Worm (Caenorhabditis elegans) whole organism, young adult: Measurements from ENCODE around the gene F14H8.2.

Experiments used
- B0336.3 ChIP-seq: fragments of 200-800 bp; sonication (Bioruptor generic); IDR thresholded peaks from 2 replicates; pipeline ENCODE4 v1.3.6; 2022; ENCODE audit warnings: missing genetic modification characterization, missing compliant biosample characterization
- Y56A3A.18 ChIP-seq: fragments of 200-800 bp; sonication (Bioruptor generic); IDR thresholded peaks from 2 replicates; pipeline ENCODE4 v1.3.6; 2022; ENCODE audit warnings: missing genetic modification reagents, missing genetic modification characterization, missing compliant biosample characterization
- ama-1 ChIP-seq, 3 experiments: fragments of 150-350 bp in 1 of 3; sonication (generic microtip) in 2 of 3; optimal IDR thresholded peaks; 2 replicates each; lab custom pipeline; 2014 to 2018; ENCODE audit warnings: missing biosample characterization in 2 of 3, missing genetic modification characterization in 2 of 3, missing genetic modification reagents in 2 of 3
- efl-1 ChIP-seq: fragments of 150-350 bp; optimal IDR thresholded peaks from 2 replicates; lab custom pipeline; 2014; ENCODE audit warnings: missing biosample characterization, missing genetic modification reagents, missing genetic modification characterization
- gei-17 ChIP-seq: fragments of 200-800 bp; sonication (Bioruptor generic); optimal IDR thresholded peaks from 2 replicates; lab custom pipeline; 2018; ENCODE audit warnings: mild to moderate bottlenecking, missing genetic modification characterization, missing compliant biosample characterization
- hlh-26 ChIP-seq: fragments of 200-800 bp; sonication (Bioruptor generic); conservative IDR thresholded peaks from 2 replicates; pipeline ENCODE4 v1.3.6; 2022; ENCODE audit warnings: missing genetic modification reagents, missing genetic modification characterization, missing compliant biosample characterization
- snpc-3.4 ChIP-seq: sonication (generic microtip); optimal IDR thresholded peaks from 2 replicates; lab custom pipeline; 2017; ENCODE audit warnings: missing genetic modification characterization, mild to moderate bottlenecking, missing compliant biosample characterization, antibody characterized with exemption, moderate library complexity, missing genotype, missing genetic modification reagents
- unc-130 ChIP-seq: sonication (generic microtip); optimal IDR thresholded peaks from 2 replicates; lab custom pipeline; 2016; ENCODE audit warnings: missing genetic modification reagents, missing genetic modification characterization, missing compliant biosample characterization
- ztf-26 ChIP-seq: sonication (generic microtip); optimal IDR thresholded peaks from 2 replicates; lab custom pipeline; 2017; ENCODE audit warnings: missing genetic modification characterization, missing compliant biosample characterization

DNA sequence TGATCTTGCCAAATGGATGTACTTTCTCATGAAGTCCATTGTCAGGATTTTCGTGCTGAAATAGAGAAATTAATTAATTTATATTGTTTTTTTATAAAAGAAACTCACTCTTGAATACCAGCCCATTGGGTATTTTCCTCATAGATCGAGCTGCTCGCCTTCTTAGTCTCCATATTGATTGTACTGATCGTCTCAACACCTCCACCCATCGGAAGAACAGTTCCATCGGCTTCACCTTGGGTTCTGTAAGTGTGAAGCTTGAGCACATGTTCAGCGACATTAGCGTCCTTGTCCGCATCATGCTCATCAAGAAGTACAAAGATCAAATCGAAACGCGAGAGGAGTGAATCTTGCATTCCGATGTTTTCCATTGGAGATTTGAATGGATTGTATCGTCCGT is 37.6 kb upstream of the F14H8.2 start:
- no peak for TF ChIP-seq unc-130 (GFP tag; lab: Kevin White, UChicago)
- TF ChIP-seq ama-1 (optimal IDR thresholded peaks at IDR 0.05; lab: Kevin White, UChicago): no peak
- no peak for TF ChIP-seq ama-1 (GFP tag; optimal IDR thresholded peaks at IDR 0.05; lab: Kevin White, UChicago)
- TF ChIP-seq Y56A3A.18 (GFP tag; lab: Robert Waterston, UW): no peak
- no peak for TF ChIP-seq ztf-26 (tag; lab: Kevin White, UChicago)
- TF ChIP-seq gei-17 (GFP tag; lab: Kevin White, UChicago): no peak
- TF ChIP-seq hlh-26 (GFP tag; lab: Robert Waterston, UW): no peak
- TF ChIP-seq efl-1 (GFP tag; lab: Kevin White, UChicago): no peak
- TF ChIP-seq B0336.3 (GFP tag; lab: Robert Waterston, UW): no peak
- no peak for TF ChIP-seq snpc-3.4 (tag; lab: Kevin White, UChicago)
